Worm (Caenorhabditis elegans) whole organism, late embryonic: Measurements from ENCODE around the gene C48B4.10.

Source experiments
- C08G9.2 ChIP-seq: sonication (generic microtip); optimal IDR thresholded peaks from 2 replicates; lab custom pipeline; 2016; ENCODE audit warnings: mild to moderate bottlenecking, missing genetic modification characterization, moderate library complexity, missing compliant biosample characterization
- elt-2 ChIP-seq: sonication (generic microtip); optimal IDR thresholded peaks from 2 replicates; lab custom pipeline; 2016; ENCODE audit warnings: missing genetic modification reagents, missing genetic modification characterization, missing compliant biosample characterization
- eyg-1 ChIP-seq: sonication (generic microtip); optimal IDR thresholded peaks from 2 replicates; lab custom pipeline; 2016; ENCODE audit warnings: missing genotype, missing genetic modification characterization, missing compliant biosample characterization
- fkh-10 ChIP-seq: fragments of 150-350 bp; optimal IDR thresholded peaks from 2 replicates; lab custom pipeline; 2014; ENCODE audit warnings: missing biosample characterization, missing genetic modification reagents, missing genetic modification characterization
- gmeb-2 ChIP-seq: sonication (generic microtip); optimal IDR thresholded peaks from 2 replicates; lab custom pipeline; 2016; ENCODE audit warnings: missing genetic modification characterization, inconsistent platforms, missing compliant biosample characterization
- lin-11 ChIP-seq: fragments of 200-800 bp; sonication (Bioruptor generic); optimal IDR thresholded peaks from 2 replicates; lab custom pipeline; 2018; ENCODE audit warnings: mild to moderate bottlenecking, missing genetic modification characterization, missing compliant biosample characterization
- nhr-11 ChIP-seq: fragments of 150-350 bp; optimal IDR thresholded peaks from 2 replicates; lab custom pipeline; 2014; ENCODE audit warnings: missing biosample characterization, missing genetic modification characterization
- pha-2 ChIP-seq: sonication (generic microtip); optimal IDR thresholded peaks from 2 replicates; lab custom pipeline; 2017; ENCODE audit warnings: mild to moderate bottlenecking, missing genetic modification characterization, missing compliant biosample characterization
- pha-4 ChIP-seq: fragments of 150-350 bp; optimal IDR thresholded peaks from 2 replicates; lab custom pipeline; 2018; ENCODE audit warnings: missing biosample characterization, missing genetic modification reagents, missing genetic modification characterization
- pqm-1 ChIP-seq: sonication (generic microtip); optimal IDR thresholded peaks from 2 replicates; lab custom pipeline; 2016; ENCODE audit warnings: missing genetic modification characterization, missing compliant biosample characterization
- sox-4 ChIP-seq: sonication (generic microtip); optimal IDR thresholded peaks from 2 replicates; lab custom pipeline; 2017; ENCODE audit warnings: mild to moderate bottlenecking, missing genetic modification characterization, inconsistent platforms, missing compliant biosample characterization
- tbx-2 ChIP-seq: sonication (generic microtip); optimal IDR thresholded peaks from 2 replicates; lab custom pipeline; 2016; ENCODE audit warnings: missing genetic modification characterization, missing compliant biosample characterization

- TF ChIP-seq nhr-11 (tag; lab: Kevin White, UChicago) (no peak), lin-11 (no peak), elt-2 (tag; lab: Kevin White, UChicago) (peak; percentile 16), pqm-1 (tag; lab: Kevin White, UChicago) (no peak), pha-2 (tag; lab: Kevin White, UChicago) (no peak), sox-4 (no peak), fkh-10 (GFP tag; lab: Kevin White, UChicago) (no peak), eyg-1 (no peak), gmeb-2 (tag; lab: Kevin White, UChicago) (no peak), C08G9.2 (tag; lab: Kevin White, UChicago) (no peak), tbx-2 (tag; lab: Kevin White, UChicago) (no peak), pha-4 (tag; lab: Kevin White, UChicago) (no peak)
These were observed 17.9 kb upstream of the C48B4.10 start, which contains the start of gene C48B4.3 for ce11 chrIII:9582240-9582639.
